Worm (Caenorhabditis elegans): ENCODE data around the gene epc-1.

ce11 chrIII:12607302-12607701 is 1.1 kb downstream of the epc-1 start:
- TF ChIP-seq ama-1 (optimal IDR thresholded peaks at IDR 0.05) (no peak), tra-4 (tag; optimal IDR thresholded peaks at IDR 0.05) (no peak), ceh-36 (tag; optimal IDR thresholded peaks at IDR 0.05) (no peak)

Measured in whole organism, early embryonic.